Worm (Caenorhabditis elegans) whole organism, late embryonic: Measurements from ENCODE around the gene srx-51.

ENCODE experiments used
- ama-1 ChIP-seq: fragments of 150-350 bp; optimal IDR thresholded peaks from 2 replicates; lab custom pipeline; 2014
- ceh-30 ChIP-seq: fragments of 150-350 bp; optimal IDR thresholded peaks from 2 replicates; lab custom pipeline; 2014; ENCODE audit warnings: missing biosample characterization, missing genetic modification characterization
- lim-6 ChIP-seq: sonication (generic microtip); optimal IDR thresholded peaks from 2 replicates; lab custom pipeline; 2016; ENCODE audit warnings: missing genetic modification characterization, missing compliant biosample characterization
- nfya-1 ChIP-seq: sonication (generic microtip); optimal IDR thresholded peaks from 2 replicates; lab custom pipeline; 2017; ENCODE audit warnings: missing genetic modification characterization, mild to moderate bottlenecking, missing compliant biosample characterization, antibody characterized with exemption, moderate library complexity
- pag-3 ChIP-seq: sonication (generic microtip); optimal IDR thresholded peaks from 2 replicates; lab custom pipeline; 2016; ENCODE audit warnings: missing compliant biosample characterization, missing genetic modification characterization, borderline replicate concordance
- pha-4 ChIP-seq: fragments of 150-350 bp; optimal IDR thresholded peaks from 2 replicates; lab custom pipeline; 2018; ENCODE audit warnings: missing biosample characterization, missing genetic modification reagents, missing genetic modification characterization
- sox-2 ChIP-seq: fragments of 200-800 bp; sonication (Bioruptor generic); IDR thresholded peaks from 2 replicates; pipeline ENCODE4 v1.3.6; 2022; ENCODE audit warnings: missing genetic modification reagents, missing genetic modification characterization, missing compliant biosample characterization

DNA sequence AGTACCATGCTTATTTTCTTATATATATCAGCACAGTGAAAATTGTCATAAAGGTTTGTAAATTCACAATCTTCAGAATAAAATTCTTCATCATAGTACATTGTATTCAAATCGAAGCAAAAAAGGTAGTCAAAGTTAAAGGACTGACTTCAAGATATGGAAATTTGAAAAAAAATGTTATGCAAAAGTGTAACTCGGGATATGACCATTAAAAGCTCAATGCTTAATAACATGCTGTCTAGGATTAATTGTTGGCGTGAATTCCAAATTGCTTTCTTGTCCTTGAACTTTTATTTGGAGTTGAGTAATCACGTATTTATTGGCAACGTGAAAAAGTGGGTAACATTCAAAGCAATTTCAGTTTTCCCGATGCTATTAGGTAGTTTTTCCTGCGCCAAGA, 6.9 kb upstream of the srx-51 start, which contains the start of gene srw-16:
- no peak for TF ChIP-seq pag-3 (tag; lab: Kevin White, UChicago)
- no peak for TF ChIP-seq ama-1 (lab: Kevin White, UChicago)
- TF ChIP-seq lim-6 (tag; lab: Kevin White, UChicago): no peak
- TF ChIP-seq pha-4 (tag; lab: Kevin White, UChicago): no peak
- TF ChIP-seq ceh-30 (tag; lab: Kevin White, UChicago): no peak
- TF ChIP-seq nfya-1 (tag; lab: Kevin White, UChicago): no peak
- no peak for TF ChIP-seq sox-2 (GFP tag; lab: Robert Waterston, UW)
